Fruit fly (Drosophila melanogaster) whole organism, embryonic: ENCODE results near the gene CG13359.

Experiments
- Antp ChIP-seq: fragments of 200-800 bp; sonication (Bioruptor generic); optimal IDR thresholded peaks from 3 replicates; lab custom pipeline; 2016; ENCODE audit warnings: missing biosample characterization, missing genetic modification characterization
- Blimp-1 ChIP-seq: fragments of 200-800 bp; sonication (Bioruptor generic); optimal IDR thresholded peaks from 3 replicates; lab custom pipeline; 2018; ENCODE audit warnings: missing biosample characterization, missing genetic modification characterization, mild to moderate bottlenecking, moderate library complexity, missing genetic modification reagents
- CG10267 ChIP-seq: fragments of 200-800 bp; sonication (Bioruptor generic); optimal IDR thresholded peaks from 2 replicates; lab custom pipeline; 2018; ENCODE audit warnings: missing biosample characterization, mild to moderate bottlenecking, missing genetic modification characterization, moderate library complexity
- CG10959 ChIP-seq: fragments of 200-800 bp; sonication (Bioruptor generic); IDR thresholded peaks from 2 replicates; pipeline ENCODE4 v1.3.6; 2022; ENCODE audit warnings: missing biosample characterization, missing genetic modification characterization
- CG17802 ChIP-seq: fragments of 200-800 bp; sonication (Bioruptor generic); optimal IDR thresholded peaks from 2 replicates; lab custom pipeline; 2018; ENCODE audit warnings: missing biosample characterization, mild to moderate bottlenecking, missing genetic modification characterization, moderate library complexity
- CG17912 ChIP-seq: fragments of 200-800 bp; sonication (Bioruptor generic); optimal IDR thresholded peaks from 2 replicates; lab custom pipeline; 2018; ENCODE audit warnings: missing biosample characterization, mild to moderate bottlenecking, missing genetic modification characterization
- CG2116 ChIP-seq: fragments of 200-800 bp; sonication (Bioruptor generic); optimal IDR thresholded peaks from 3 replicates; lab custom pipeline; 2018; ENCODE audit warnings: missing biosample characterization, mild to moderate bottlenecking, missing genetic modification characterization
- CG34224 ChIP-seq: fragments of 200-800 bp; sonication (Bioruptor generic); IDR thresholded peaks from 3 replicates; pipeline ENCODE4 v1.3.6; 2022; ENCODE audit warnings: missing biosample characterization, missing genetic modification characterization; ENCODE audit not compliant: partially characterized antibody
- CG4360 ChIP-seq: fragments of 200-800 bp; sonication (Bioruptor generic); IDR thresholded peaks from 2 replicates; pipeline ENCODE4 v1.3.6; 2022; ENCODE audit warnings: missing biosample characterization, missing genetic modification characterization
- CG4707 ChIP-seq: fragments of 200-800 bp; sonication (Bioruptor generic); optimal IDR thresholded peaks from 2 replicates; lab custom pipeline; 2018; ENCODE audit warnings: missing biosample characterization, mild to moderate bottlenecking, missing genetic modification characterization, moderate library complexity
- CG6854 ChIP-seq: fragments of 200-800 bp; sonication (Bioruptor generic); optimal IDR thresholded peaks from 3 replicates; lab custom pipeline; 2017; ENCODE audit warnings: missing biosample characterization, mild to moderate bottlenecking, missing genetic modification characterization
- CG7271 ChIP-seq: fragments of 200-800 bp; sonication (Bioruptor generic); optimal IDR thresholded peaks from 2 replicates; lab custom pipeline; 2018; ENCODE audit warnings: missing biosample characterization, mild to moderate bottlenecking, missing genetic modification characterization, moderate library complexity
- CG8290 ChIP-seq, 3 experiments: fragments of 200-800 bp; sonication (Bioruptor generic); optimal IDR thresholded peaks; 2 replicates each; lab custom pipeline; 2016 to 2019; ENCODE audit warnings: missing biosample characterization in 3 of 3, missing genetic modification characterization in 3 of 3, mild to moderate bottlenecking in 2 of 3, moderate library complexity in 1 of 3
- CG9727 ChIP-seq: fragments of 200-800 bp; sonication (Bioruptor generic); optimal IDR thresholded peaks from 3 replicates; lab custom pipeline; 2017; ENCODE audit warnings: missing biosample characterization, mild to moderate bottlenecking, missing genetic modification characterization
- CTCF ChIP-seq: fragments of 200-800 bp; sonication (Bioruptor generic); optimal IDR thresholded peaks from 2 replicates; lab custom pipeline; 2017; ENCODE audit warnings: missing biosample characterization, mild to moderate bottlenecking, missing genetic modification characterization, moderate library complexity
- Dp ChIP-seq: fragments of 200-800 bp; sonication (Bioruptor generic); optimal IDR thresholded peaks from 2 replicates; lab custom pipeline; 2018; ENCODE audit warnings: missing biosample characterization, mild to moderate bottlenecking, missing genetic modification characterization, moderate library complexity
- HmgZ ChIP-seq: fragments of 200-800 bp; sonication (Bioruptor generic); optimal IDR thresholded peaks from 2 replicates; lab custom pipeline; 2018; ENCODE audit warnings: missing biosample characterization, mild to moderate bottlenecking, missing genetic modification characterization
- Med ChIP-seq: fragments of 200-800 bp; sonication (Bioruptor generic); peaks from one replicate; lab custom pipeline; 2016; ENCODE audit warnings: missing biosample characterization, missing genetic modification characterization, mild to moderate bottlenecking, inconsistent platforms, moderate library complexity
- Meics ChIP-seq: fragments of 200-800 bp; sonication (Bioruptor generic); optimal IDR thresholded peaks from 2 replicates; lab custom pipeline; 2017; ENCODE audit warnings: missing biosample characterization, mild to moderate bottlenecking, missing genetic modification characterization
- Pdp1 ChIP-seq, 2 experiments: fragments of 200-800 bp; sonication (Bioruptor generic); optimal IDR thresholded peaks; 3 replicates each; lab custom pipeline; 2016; ENCODE audit warnings: missing biosample characterization in 2 of 2, missing genetic modification characterization in 2 of 2, mild to moderate bottlenecking in 1 of 2, moderate library complexity in 1 of 2
- Rx ChIP-seq: fragments of 200-800 bp; sonication (Bioruptor generic); IDR thresholded peaks from 2 replicates; pipeline ENCODE4 v1.3.6; 2022; ENCODE audit warnings: missing biosample characterization, missing genetic modification characterization
- Taf1 ChIP-seq: fragments of 200-800 bp; sonication (Bioruptor generic); IDR thresholded peaks from 2 replicates; pipeline ENCODE4 v1.3.6; 2022; ENCODE audit warnings: missing biosample characterization, missing genetic modification characterization
- Trl ChIP-seq, 3 experiments: fragments of >200 bp in 2 of 3; fragments of 200-800 bp in 1 of 3; sonication (Bioruptor generic) in 1 of 3; optimal IDR thresholded peaks; 2 replicates in 1 of 3; 3 replicates in 2 of 3; lab custom pipeline; 2016 to 2017; ENCODE audit warnings: missing biosample characterization in 1 of 3, missing genetic modification characterization in 1 of 3
- ab ChIP-seq: fragments of 200-800 bp; sonication (Bioruptor generic); optimal IDR thresholded peaks from 2 replicates; lab custom pipeline; 2016; ENCODE audit warnings: missing biosample characterization, missing genetic modification characterization
- al ChIP-seq: fragments of 200-800 bp; sonication (Bioruptor generic); IDR thresholded peaks from 2 replicates; pipeline ENCODE4 v1.3.6; 2022; ENCODE audit warnings: missing biosample characterization, missing genetic modification characterization
- bowl ChIP-seq: fragments of 200-800 bp; sonication (Bioruptor generic); IDR thresholded peaks from 2 replicates; pipeline ENCODE4 v1.3.6; 2022; ENCODE audit warnings: missing biosample characterization, missing genetic modification characterization
- dm ChIP-seq: fragments of 200-800 bp; sonication (Bioruptor generic); optimal IDR thresholded peaks from 3 replicates; lab custom pipeline; 2016; ENCODE audit warnings: missing biosample characterization, missing genetic modification characterization
- ewg ChIP-seq: fragments of 200-800 bp; sonication (Bioruptor generic); optimal IDR thresholded peaks from 3 replicates; lab custom pipeline; 2017; ENCODE audit warnings: mild to moderate bottlenecking, missing biosample characterization, missing genetic modification reagents, missing genetic modification characterization
- gcm ChIP-seq: fragments of 200-800 bp; sonication (Bioruptor generic); optimal IDR thresholded peaks from 2 replicates; lab custom pipeline; 2019; ENCODE audit warnings: missing biosample characterization, mild to moderate bottlenecking, missing genetic modification characterization, moderate library complexity
- hkb ChIP-seq, 2 experiments: fragments of 200-800 bp in 1 of 2; fragments of >200 bp in 1 of 2; sonication (Bioruptor generic) in 1 of 2; IDR thresholded peaks in 1 of 2; optimal IDR thresholded peaks in 1 of 2; 2 replicates each; pipeline versions ENCODE4 v1.3.6 to Lab custom; 2017 to 2022; ENCODE audit warnings: missing biosample characterization in 1 of 2, missing genetic modification characterization in 1 of 2
- insv ChIP-seq, 2 experiments: fragments of 200-800 bp; sonication (Bioruptor generic); optimal IDR thresholded peaks; 3 replicates each; lab custom pipeline; 2016 to 2018; ENCODE audit warnings: missing biosample characterization in 2 of 2, missing genetic modification characterization in 2 of 2
- ken ChIP-seq: fragments of 200-800 bp; sonication (Bioruptor generic); IDR thresholded peaks from 3 replicates; pipeline ENCODE4 v1.3.6; 2022; ENCODE audit warnings: missing biosample characterization, missing genetic modification characterization
- lilli ChIP-seq: fragments of 200-800 bp; sonication (Bioruptor generic); optimal IDR thresholded peaks from 3 replicates; lab custom pipeline; 2016; ENCODE audit warnings: missing biosample characterization, missing genetic modification characterization
- nerfin-1 ChIP-seq: fragments of 200-800 bp; sonication (Bioruptor generic); optimal IDR thresholded peaks from 3 replicates; lab custom pipeline; 2019; ENCODE audit warnings: missing biosample characterization, mild to moderate bottlenecking, missing genetic modification characterization, moderate library complexity
- phol ChIP-seq: fragments of 200-800 bp; sonication (Bioruptor generic); optimal IDR thresholded peaks from 3 replicates; lab custom pipeline; 2018; ENCODE audit warnings: missing biosample characterization, mild to moderate bottlenecking, missing genetic modification characterization, moderate library complexity
- run ChIP-seq: fragments of 200-800 bp; sonication (Bioruptor generic); optimal IDR thresholded peaks from 3 replicates; lab custom pipeline; 2018; ENCODE audit warnings: missing biosample characterization, mild to moderate bottlenecking, missing genetic modification characterization
- seq ChIP-seq: fragments of 200-800 bp; sonication (Bioruptor generic); IDR thresholded peaks from 2 replicates; pipeline ENCODE4 v1.3.6; 2022; ENCODE audit warnings: missing biosample characterization, missing genetic modification characterization
- sisA ChIP-seq: fragments of 200-800 bp; sonication (Bioruptor generic); IDR thresholded peaks from 2 replicates; pipeline ENCODE4 v1.3.6; 2022; ENCODE audit warnings: missing biosample characterization, missing genetic modification characterization
- sob ChIP-seq: fragments of 200-800 bp; sonication (Bioruptor generic); IDR thresholded peaks from 2 replicates; pipeline ENCODE4 v1.3.6; 2022; ENCODE audit warnings: missing biosample characterization, missing genetic modification characterization
- stwl ChIP-seq: fragments of 200-800 bp; sonication (Bioruptor generic); optimal IDR thresholded peaks from 3 replicates; lab custom pipeline; 2018; ENCODE audit warnings: missing biosample characterization, mild to moderate bottlenecking, missing genetic modification characterization, moderate library complexity
- twi ChIP-seq: fragments of 200-800 bp; optimal IDR thresholded peaks from 2 replicates; lab custom pipeline; 2019; ENCODE audit warnings: missing biosample characterization, mild to moderate bottlenecking, missing genetic modification characterization, moderate library complexity
- vvl ChIP-seq: fragments of 200-800 bp; sonication (Bioruptor generic); IDR thresholded peaks from 2 replicates; pipeline ENCODE4 v1.3.6; 2022; ENCODE audit warnings: missing biosample characterization, missing genetic modification characterization
- zen2 ChIP-seq: fragments of 200-800 bp; sonication (Bioruptor generic); IDR thresholded peaks from 3 replicates; pipeline ENCODE4 v1.3.6; 2022; ENCODE audit warnings: missing biosample characterization, missing genetic modification characterization; ENCODE audit not compliant: partially characterized antibody

The CG13359 gene

DNA sequence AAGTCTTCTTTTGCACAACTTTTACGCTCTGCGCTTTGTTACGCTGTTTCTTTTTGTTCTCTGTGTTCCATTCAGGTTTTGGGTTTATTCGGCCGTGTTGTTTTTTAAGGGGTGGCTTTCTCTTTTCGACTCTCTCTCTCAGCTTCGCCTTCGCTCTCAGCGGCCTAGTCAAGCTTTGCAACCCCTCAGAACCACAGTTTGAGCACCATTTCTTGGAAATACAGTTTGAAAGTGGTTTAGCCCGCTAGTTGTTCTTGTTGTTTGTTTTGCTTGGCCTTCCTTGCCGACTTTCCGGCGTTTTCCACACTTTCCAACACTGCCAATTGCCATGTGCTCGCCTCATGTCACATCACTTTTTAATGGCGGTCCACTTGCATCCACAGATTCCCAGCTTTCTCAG lies 37.8 kb upstream of the CG13359 start (continued):
- TF ChIP-seq Blimp-1 (no peak), CG4707 (GFP tag; lab: Kevin White, UChicago) (no peak), insv (GFP tag; optimal IDR thresholded peaks at IDR 0.05; lab: Kevin White, UChicago) (no peak), CG34224 (GFP tag; lab: Robert Waterston, UW) (no peak), zen2 (GFP tag; lab: Robert Waterston, UW) (no peak), CG9727 (GFP tag; lab: Kevin White, UChicago) (no peak), gcm (GFP tag; lab: Kevin White, UChicago) (no peak), CG8290 (GFP tag; optimal IDR thresholded peaks at IDR 0.05; lab: Kevin White, UChicago) (peak; percentile 20), CG8290 (tag; optimal IDR thresholded peaks at IDR 0.05; lab: Kevin White, UChicago) (peak; percentile 24 to 45), stwl (tag; lab: Kevin White, UChicago) (peak; percentile 28), Taf1 (GFP tag; lab: Robert Waterston, UW) (no peak), run (tag; lab: Kevin White, UChicago) (no peak), Trl (optimal IDR thresholded peaks at IDR 0.05; lab: Kevin White, UChicago) (peak; percentile 50 to 54), Trl (GFP tag; optimal IDR thresholded peaks at IDR 0.05; lab: Kevin White, UChicago) (peak; percentile 11), al (no peak), CG17912 (no peak), CG7271 (tag; lab: Kevin White, UChicago) (no peak), phol (tag; lab: Kevin White, UChicago) (peak; percentile 40), ab (GFP tag; lab: Kevin White, UChicago) (no peak), sob (GFP tag; lab: Robert Waterston, UW) (0 out of 2 replicates have a peak, but pooled peaks have one; percentile 9), dm (peak; percentile 12), Rx (no peak), vvl (GFP tag; lab: Robert Waterston, UW) (0 out of 2 replicates have a peak, but pooled peaks have one; percentile 13), CG10959 (GFP tag; lab: Robert Waterston, UW) (no peak), twi (tag; lab: Kevin White, UChicago) (peak; percentile 20), CG4360 (GFP tag; lab: Robert Waterston, UW) (peak; percentile 17; the same call in 1 of the 2 replicates), ken (GFP tag; lab: Robert Waterston, UW) (no peak), Dp (GFP tag; lab: Kevin White, UChicago) (no peak), ewg (GFP tag; lab: Kevin White, UChicago) (peak; percentile 20), hkb (optimal IDR thresholded peaks at IDR 0.05; lab: Kevin White, UChicago) (no peak), hkb (GFP tag; IDR thresholded peaks at IDR 0.05; lab: Robert Waterston, UW) (no peak), bowl (GFP tag; lab: Robert Waterston, UW) (no peak), CTCF (GFP tag; lab: Kevin White, UChicago) (no peak), nerfin-1 (tag; lab: Kevin White, UChicago) (no peak), Pdp1 (GFP tag; optimal IDR thresholded peaks at IDR 0.05; lab: Kevin White, UChicago) (no peak), HmgZ (no peak), Med (GFP tag; lab: Kevin White, UChicago) (peak; percentile 22), CG6854 (GFP tag; lab: Kevin White, UChicago) (peak; percentile 68), CG2116 (GFP tag; lab: Kevin White, UChicago) (no peak), Antp (no peak), lilli (no peak), seq (GFP tag; lab: Robert Waterston, UW) (peak; percentile 78), CG10267 (tag; lab: Kevin White, UChicago) (peak; percentile 76), CG17802 (tag; lab: Kevin White, UChicago) (no peak), Meics (GFP tag; lab: Kevin White, UChicago) (no peak), sisA (GFP tag; lab: Robert Waterston, UW) (no peak)
